Worm (Caenorhabditis elegans) whole organism, L1 larva: ENCODE data around the gene arrd-28.

Experiments
- C04F5.9 ChIP-seq: sonication (generic microtip); optimal IDR thresholded peaks from 2 replicates; lab custom pipeline; 2016; ENCODE audit warnings: missing genetic modification characterization, missing compliant biosample characterization
- F16B12.6 ChIP-seq: fragments of 150-350 bp; optimal IDR thresholded peaks from 2 replicates; lab custom pipeline; 2014; ENCODE audit warnings: missing biosample characterization, missing genetic modification characterization
- aha-1 ChIP-seq: fragments of 150-350 bp; optimal IDR thresholded peaks from 2 replicates; lab custom pipeline; 2014; ENCODE audit warnings: missing biosample characterization, missing genetic modification characterization
- blmp-1 ChIP-seq: fragments of 150-350 bp; optimal IDR thresholded peaks from 2 replicates; lab custom pipeline; 2014; ENCODE audit warnings: missing biosample characterization, missing genetic modification characterization
- ceh-63 ChIP-seq: fragments of 200-800 bp; sonication (Bioruptor generic); optimal IDR thresholded peaks from 2 replicates; lab custom pipeline; 2018; ENCODE audit warnings: mild to moderate bottlenecking, missing genetic modification characterization, missing compliant biosample characterization
- efl-1 ChIP-seq, 4 experiments: fragments of 150-350 bp; optimal IDR thresholded peaks in 3 of 4; peaks in 1 of 4; 1 replicate in 1 of 4; 2 replicates in 3 of 4; lab custom pipeline; 2014; ENCODE audit warnings: missing biosample characterization in 2 of 4, missing genetic modification characterization in 2 of 4, missing genetic modification reagents in 2 of 4
- efl-3 ChIP-seq: fragments of 200-800 bp; sonication (Bioruptor generic); optimal IDR thresholded peaks from 2 replicates; lab custom pipeline; 2018; ENCODE audit warnings: mild to moderate bottlenecking, missing genetic modification characterization, missing compliant biosample characterization
- egl-27 ChIP-seq, 2 experiments: fragments of 150-350 bp in 1 of 2; sonication (generic microtip); optimal IDR thresholded peaks; 3 replicates each; lab custom pipeline; 2017 to 2018; ENCODE audit warnings: missing biosample characterization in 2 of 2, missing genetic modification characterization in 2 of 2, missing genetic modification reagents in 2 of 2
- elt-2 ChIP-seq: sonication (generic microtip); optimal IDR thresholded peaks from 2 replicates; lab custom pipeline; 2016; ENCODE audit warnings: missing genetic modification characterization, mild to moderate bottlenecking, inconsistent platforms, missing compliant biosample characterization, missing genetic modification reagents
- elt-3 ChIP-seq, 6 experiments: fragments of 150-350 bp in 1 of 6; sonication (generic microtip); optimal IDR thresholded peaks; 2 replicates each; lab custom pipeline; 2017 to 2018; ENCODE audit warnings: missing biosample characterization in 6 of 6, missing genetic modification characterization in 6 of 6, inconsistent platforms in 1 of 6
- hlh-4 ChIP-seq: sonication (generic microtip); optimal IDR thresholded peaks from 2 replicates; lab custom pipeline; 2016; ENCODE audit warnings: mild to moderate bottlenecking, missing genetic modification characterization, missing compliant biosample characterization
- lin-14 ChIP-seq: fragments of 200-800 bp; sonication (Bioruptor generic); optimal IDR thresholded peaks from 2 replicates; lab custom pipeline; 2018; ENCODE audit warnings: mild to moderate bottlenecking, missing genetic modification characterization, moderate library complexity, missing compliant biosample characterization
- lin-35 ChIP-seq, 2 experiments: fragments of 150-350 bp; optimal IDR thresholded peaks; 2 replicates each; lab custom pipeline; 2014; ENCODE audit warnings: missing biosample characterization in 2 of 2, missing genetic modification characterization in 2 of 2, missing genetic modification reagents in 2 of 2
- lir-3 ChIP-seq: sonication (generic microtip); optimal IDR thresholded peaks from 2 replicates; lab custom pipeline; 2016; ENCODE audit warnings: mild to moderate bottlenecking, missing genetic modification characterization, moderate library complexity, missing compliant biosample characterization; ENCODE audit not compliant: poor library complexity
- lsy-2 ChIP-seq, 2 experiments: fragments of 150-350 bp; optimal IDR thresholded peaks; 2 replicates each; lab custom pipeline; 2014; ENCODE audit warnings: missing biosample characterization in 2 of 2, missing genetic modification characterization in 2 of 2
- mef-2 ChIP-seq: fragments of 150-350 bp; optimal IDR thresholded peaks from 2 replicates; lab custom pipeline; 2014; ENCODE audit warnings: missing biosample characterization, missing genetic modification characterization
- mep-1 ChIP-seq: fragments of 150-350 bp; optimal IDR thresholded peaks from 2 replicates; lab custom pipeline; 2014; ENCODE audit warnings: missing biosample characterization, missing genetic modification characterization
- nhr-11 ChIP-seq: fragments of 150-350 bp; optimal IDR thresholded peaks from 2 replicates; lab custom pipeline; 2014; ENCODE audit warnings: missing biosample characterization, missing genetic modification characterization
- nhr-20 ChIP-seq: sonication (generic microtip); optimal IDR thresholded peaks from 2 replicates; lab custom pipeline; 2016; ENCODE audit warnings: mild to moderate bottlenecking, missing genetic modification characterization, missing compliant biosample characterization
- nhr-237 ChIP-seq: fragments of 150-350 bp; optimal IDR thresholded peaks from 2 replicates; lab custom pipeline; 2014; ENCODE audit warnings: missing biosample characterization, missing genetic modification characterization
- nhr-71 ChIP-seq: sonication (generic microtip); optimal IDR thresholded peaks from 2 replicates; lab custom pipeline; 2016; ENCODE audit warnings: mild to moderate bottlenecking, missing genetic modification characterization, moderate library complexity, missing compliant biosample characterization
- nhr-76 ChIP-seq: sonication (generic microtip); optimal IDR thresholded peaks from 2 replicates; lab custom pipeline; 2017; ENCODE audit warnings: missing biosample characterization, missing genetic modification characterization
- nhr-84 ChIP-seq: sonication (generic microtip); optimal IDR thresholded peaks from 2 replicates; lab custom pipeline; 2017; ENCODE audit warnings: missing biosample characterization, missing genetic modification characterization
- nhr-85 ChIP-seq: sonication (generic microtip); peaks from one replicate; lab custom pipeline; 2016; ENCODE audit warnings: missing genetic modification characterization, inconsistent platforms, missing compliant biosample characterization
- nhr-90 ChIP-seq: sonication (generic microtip); optimal IDR thresholded peaks from 2 replicates; lab custom pipeline; 2016; ENCODE audit warnings: mild to moderate bottlenecking, missing genetic modification characterization, missing compliant biosample characterization; ENCODE audit not compliant: poor library complexity
- rnt-1 ChIP-seq: sonication (generic microtip); optimal IDR thresholded peaks from 2 replicates; lab custom pipeline; 2016; ENCODE audit warnings: mild to moderate bottlenecking, missing genetic modification characterization, moderate library complexity, missing compliant biosample characterization
- snpc-4 ChIP-seq: fragments of 150-350 bp; optimal IDR thresholded peaks from 2 replicates; lab custom pipeline; 2014; ENCODE audit warnings: missing biosample characterization, missing genetic modification characterization
- snu-23 ChIP-seq: sonication (generic microtip); optimal IDR thresholded peaks from 2 replicates; lab custom pipeline; 2016; ENCODE audit warnings: missing genetic modification characterization, missing compliant biosample characterization
- swsn-7 ChIP-seq: sonication (generic microtip); optimal IDR thresholded peaks from 2 replicates; lab custom pipeline; 2016; ENCODE audit warnings: missing genetic modification characterization, missing compliant biosample characterization
- tbx-2 ChIP-seq: sonication (generic microtip); optimal IDR thresholded peaks from 2 replicates; lab custom pipeline; 2016; ENCODE audit warnings: missing genetic modification characterization, missing compliant biosample characterization
- unc-30 ChIP-seq: sonication (generic microtip); optimal IDR thresholded peaks from 2 replicates; lab custom pipeline; 2017; ENCODE audit warnings: missing biosample characterization, missing genetic modification characterization
- unc-62 ChIP-seq: fragments of 150-350 bp; optimal IDR thresholded peaks from 2 replicates; lab custom pipeline; 2014; ENCODE audit warnings: missing biosample characterization, missing genetic modification reagents, missing genetic modification characterization
- unc-98 ChIP-seq: fragments of 200-800 bp; sonication (Bioruptor generic); IDR thresholded peaks from 2 replicates; pipeline ENCODE4 v1.3.6; 2022; ENCODE audit warnings: missing genetic modification characterization, missing compliant biosample characterization
- vab-15 ChIP-seq: sonication (generic microtip); optimal IDR thresholded peaks from 2 replicates; lab custom pipeline; 2017; ENCODE audit warnings: missing genotype, mild to moderate bottlenecking, missing genetic modification characterization, missing compliant biosample characterization
- ztf-11 ChIP-seq, 2 experiments: sonication (generic microtip); optimal IDR thresholded peaks; 2 replicates each; lab custom pipeline; 2016 to 2017; ENCODE audit warnings: missing genetic modification characterization in 2 of 2, missing biosample characterization in 1 of 2, missing compliant biosample characterization in 1 of 2
- ztf-4 ChIP-seq: fragments of 150-350 bp; optimal IDR thresholded peaks from 2 replicates; lab custom pipeline; 2014; ENCODE audit warnings: missing biosample characterization, missing genetic modification characterization

The arrd-28 gene

DNA sequence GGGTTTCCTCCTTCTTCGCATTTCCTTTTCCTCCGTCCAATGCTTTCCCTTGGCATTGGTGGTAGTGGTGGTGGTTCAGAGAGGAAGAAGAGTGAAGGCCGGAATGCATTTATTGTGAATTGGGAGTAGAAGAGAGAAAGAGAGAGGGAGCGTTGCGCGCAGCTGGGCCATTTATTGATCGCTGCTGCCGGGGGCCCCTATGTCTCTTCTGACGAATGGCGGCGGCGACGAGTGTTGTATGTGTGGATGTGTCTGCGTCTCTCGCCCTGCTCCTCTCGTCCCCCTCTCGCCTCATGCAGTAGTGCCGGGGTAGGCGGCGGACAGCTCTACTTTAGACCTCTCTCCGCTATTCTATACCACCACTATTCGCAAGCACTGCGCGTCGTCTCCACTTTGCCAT is 37.2 kb upstream of the arrd-28 start, which contains the start of gene unc-115 (continued):
- TF ChIP-seq egl-27 (tag; optimal IDR thresholded peaks at IDR 0.05; lab: Kevin White, UChicago) = peak; percentile 79 to 86
- TF ChIP-seq lsy-2 (tag; optimal IDR thresholded peaks at IDR 0.05; lab: Kevin White, UChicago) = peak; percentile 59 to 73
- no peak for TF ChIP-seq aha-1
- peak; percentile 56 to 64 for TF ChIP-seq lin-35 (GFP tag; optimal IDR thresholded peaks at IDR 0.05; lab: Kevin White, UChicago)
- no peak for TF ChIP-seq unc-98 (GFP tag; lab: Robert Waterston, UW)
- TF ChIP-seq vab-15 (tag; lab: Kevin White, UChicago) = no peak
- no peak for TF ChIP-seq efl-3 (GFP tag; lab: Kevin White, UChicago)
- TF ChIP-seq nhr-237 (tag; lab: Kevin White, UChicago) = no peak
- TF ChIP-seq unc-30 = no peak
- peak; percentile 33 for TF ChIP-seq lir-3
- TF ChIP-seq ceh-63 (GFP tag; lab: Kevin White, UChicago) = no peak
- TF ChIP-seq tbx-2 = peak; percentile 86
- peak; percentile 44 to 51 for TF ChIP-seq efl-1 (optimal IDR thresholded peaks at IDR 0.05; lab: Kevin White, UChicago)
- TF ChIP-seq efl-1 (GFP tag; optimal IDR thresholded peaks at IDR 0.05 in 1 of 2; lab: Kevin White, UChicago) = peak in 1 of 2 experiments; percentile 94
- peak; percentile 85 for TF ChIP-seq nhr-20
- peak; percentile 70 for TF ChIP-seq nhr-90 (tag; lab: Kevin White, UChicago)
- TF ChIP-seq ztf-4 (tag; lab: Kevin White, UChicago) = peak; percentile 73
- TF ChIP-seq nhr-76 (tag; lab: Kevin White, UChicago) = no peak
- peak; percentile 90 for TF ChIP-seq swsn-7 (tag; lab: Kevin White, UChicago)
- no peak for TF ChIP-seq C04F5.9 (tag; lab: Kevin White, UChicago)
- peak; percentile 29 for TF ChIP-seq elt-2 (tag; lab: Kevin White, UChicago)
- no peak for TF ChIP-seq nhr-84 (tag; lab: Kevin White, UChicago)
- no peak for TF ChIP-seq F16B12.6 (tag; lab: Kevin White, UChicago)
- TF ChIP-seq nhr-71 (tag; lab: Kevin White, UChicago) = peak; percentile 91
- TF ChIP-seq mef-2 (tag; lab: Kevin White, UChicago) = peak; percentile 18
- TF ChIP-seq mep-1 (tag; lab: Kevin White, UChicago) = peak; percentile 39
- peak; percentile 82 for TF ChIP-seq blmp-1 (tag; lab: Kevin White, UChicago)

DNA sequence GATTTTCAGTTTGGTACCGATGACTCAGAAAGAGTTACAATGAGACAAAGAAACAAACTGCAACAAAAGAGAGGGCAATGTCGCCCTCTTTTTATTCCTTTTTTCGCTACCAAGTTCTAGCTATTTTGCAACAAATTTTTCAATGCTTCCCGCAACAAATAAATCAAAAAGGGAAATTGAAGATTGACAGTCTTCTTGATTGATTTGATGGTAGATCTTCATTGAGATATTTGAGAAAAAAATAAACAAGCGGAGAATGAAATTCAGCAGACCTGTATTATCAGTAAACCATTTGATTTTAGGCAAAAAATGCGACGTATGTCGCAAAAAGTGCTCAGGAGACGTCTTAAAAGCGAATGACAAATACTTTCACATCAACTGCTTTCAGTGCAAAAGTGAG is 36.6 kb upstream of the arrd-28 start:
- TF ChIP-seq elt-3 (tag; optimal IDR thresholded peaks at IDR 0.05; lab: Kevin White, UChicago) (peak in 1 of 6 experiments; percentile 3), ceh-63 (GFP tag; lab: Kevin White, UChicago) (no peak), blmp-1 (tag; lab: Kevin White, UChicago) (peak; percentile 93), nhr-85 (tag; lab: Kevin White, UChicago) (peak; percentile 45), hlh-4 (no peak), efl-1 (optimal IDR thresholded peaks at IDR 0.05; lab: Kevin White, UChicago) (no peak), efl-1 (GFP tag; optimal IDR thresholded peaks at IDR 0.05 in 1 of 2; lab: Kevin White, UChicago) (peak in 1 of 2 experiments; percentile 80), unc-62 (GFP tag; lab: Kevin White, UChicago) (peak; percentile 35)

DNA sequence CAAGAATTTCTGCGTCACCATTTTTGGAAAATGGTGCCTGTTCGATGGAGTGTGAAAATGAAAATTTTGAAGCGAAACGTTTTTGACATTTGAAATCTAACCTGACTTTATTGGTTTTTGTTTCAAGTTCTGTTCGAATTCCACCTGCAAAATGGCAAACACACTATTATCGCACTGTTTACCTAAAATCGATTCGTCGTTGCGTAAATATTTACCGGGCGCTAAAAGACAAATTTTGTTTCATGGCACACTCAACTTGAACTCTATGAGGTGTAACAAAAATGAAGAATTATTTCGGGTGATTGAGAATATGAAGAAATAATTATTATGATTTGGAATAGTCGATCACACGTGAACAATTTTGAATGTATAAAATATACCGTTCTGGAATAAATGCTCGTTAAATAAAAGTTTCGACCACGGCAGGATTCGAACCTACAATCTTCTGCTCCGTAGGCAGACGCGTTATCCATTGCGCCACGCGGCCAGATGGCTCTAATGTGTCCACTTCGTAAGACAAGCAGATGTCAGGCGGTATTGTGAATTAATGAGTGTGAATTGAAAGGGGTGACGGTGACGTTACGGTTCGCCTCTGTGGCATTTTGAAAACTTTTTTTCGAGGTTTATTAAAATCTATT is 35.4 kb upstream of the arrd-28 start:
- TF ChIP-seq elt-2 (tag; lab: Kevin White, UChicago) = peak; percentile 9
- peak; percentile 33 for TF ChIP-seq lin-14 (GFP tag; lab: Kevin White, UChicago)
- TF ChIP-seq snpc-4 (tag; lab: Kevin White, UChicago) = no peak
- TF ChIP-seq egl-27 (tag; optimal IDR thresholded peaks at IDR 0.05; lab: Kevin White, UChicago) = peak in 1 of 2 experiments; percentile 18
- peak; percentile 12 for TF ChIP-seq nhr-20
- peak; percentile 35 for TF ChIP-seq nhr-71 (tag; lab: Kevin White, UChicago)
- TF ChIP-seq unc-98 (GFP tag; lab: Robert Waterston, UW) = no peak
- peak; percentile 16 for TF ChIP-seq snu-23 (GFP tag; lab: Kevin White, UChicago)
- no peak for TF ChIP-seq nhr-11 (tag; lab: Kevin White, UChicago)
- peak; percentile 7 for TF ChIP-seq rnt-1 (tag; lab: Kevin White, UChicago)
- TF ChIP-seq nhr-237 (tag; lab: Kevin White, UChicago) = no peak
- peak; percentile 51 for TF ChIP-seq nhr-85 (tag; lab: Kevin White, UChicago)
- TF ChIP-seq ztf-11 (tag; optimal IDR thresholded peaks at IDR 0.05; lab: Kevin White, UChicago) = peak in 1 of 2 experiments; percentile 22
- peak; percentile 1 for TF ChIP-seq mep-1 (tag; lab: Kevin White, UChicago)
